Worm (Caenorhabditis elegans): ENCODE data around the gene gpc-1.

DNA sequence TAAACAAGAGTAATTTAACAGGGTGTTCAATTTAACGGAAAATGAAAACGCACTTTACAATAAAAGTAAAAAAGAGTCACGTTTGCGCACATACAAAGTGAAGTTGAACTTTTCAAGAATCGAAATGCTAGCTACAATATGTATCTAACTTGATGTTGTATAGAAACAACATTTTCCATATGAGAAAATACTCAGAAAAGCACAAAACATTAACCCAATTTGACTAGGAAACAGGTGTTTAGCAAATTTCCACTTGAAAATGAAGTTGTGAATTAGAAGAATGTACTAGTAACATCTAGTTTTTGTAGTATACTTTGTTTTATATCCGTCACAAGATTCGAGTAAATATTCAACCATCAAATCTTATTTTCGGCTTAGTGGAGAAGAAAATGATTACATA, at the start of gene gpc-1:
- TF ChIP-seq unc-39 (tag; optimal IDR thresholded peaks at IDR 0.05) (no peak), elt-1 (tag; optimal IDR thresholded peaks at IDR 0.05; ENCODE audit: borderline replicate concordance, insufficient read depth) (no peak), lin-13 (tag; optimal IDR thresholded peaks at IDR 0.05) (no peak), nhr-76 (tag; optimal IDR thresholded peaks at IDR 0.05) (no peak), zip-8 (tag; optimal IDR thresholded peaks at IDR 0.05) (no peak), elt-3 (tag; optimal IDR thresholded peaks at IDR 0.05) (no peak), ztf-11 (tag; optimal IDR thresholded peaks at IDR 0.05) (no peak), unc-62 (GFP tag; optimal IDR thresholded peaks at IDR 0.05) (no peak), ces-1 (GFP tag; optimal IDR thresholded peaks at IDR 0.05) (peak; percentile 26), snpc-4 (tag; optimal IDR thresholded peaks at IDR 0.05) (no peak), pha-4 (tag; optimal IDR thresholded peaks at IDR 0.05) (no peak), nhr-12 (tag; optimal IDR thresholded peaks at IDR 0.05) (no peak), blmp-1 (tag; optimal IDR thresholded peaks at IDR 0.05) (no peak), tbx-8 (GFP tag; optimal IDR thresholded peaks at IDR 0.05) (no peak)
